Worm (Caenorhabditis elegans) whole organism, L4 larva: ENCODE measurements around the gene srlf-15.

Source experiments
- aly-2 ChIP-seq: sonication (generic microtip); optimal IDR thresholded peaks from 2 replicates; lab custom pipeline; 2018; ENCODE audit warnings: missing biosample characterization, missing genetic modification characterization
- egl-27 ChIP-seq: sonication (generic microtip); optimal IDR thresholded peaks from 3 replicates; lab custom pipeline; 2017; ENCODE audit warnings: missing biosample characterization, missing genetic modification reagents, missing genetic modification characterization
- gei-8 ChIP-seq: fragments of 200-800 bp; sonication (Bioruptor generic); optimal IDR thresholded peaks from 2 replicates; lab custom pipeline; 2018; ENCODE audit warnings: mild to moderate bottlenecking, missing genetic modification characterization, missing compliant biosample characterization
- lin-15B ChIP-seq: fragments of 150-350 bp; sonication (generic microtip); optimal IDR thresholded peaks from 3 replicates; lab custom pipeline; 2014; ENCODE audit warnings: missing biosample characterization, missing genetic modification characterization
- nhr-237 ChIP-seq: sonication (generic microtip); optimal IDR thresholded peaks from 2 replicates; lab custom pipeline; 2017; ENCODE audit warnings: missing biosample characterization, missing genetic modification characterization
- rbr-2 ChIP-seq: sonication (generic microtip); optimal IDR thresholded peaks from 2 replicates; lab custom pipeline; 2016; ENCODE audit warnings: missing genotype, missing genetic modification characterization, missing compliant biosample characterization

DNA sequence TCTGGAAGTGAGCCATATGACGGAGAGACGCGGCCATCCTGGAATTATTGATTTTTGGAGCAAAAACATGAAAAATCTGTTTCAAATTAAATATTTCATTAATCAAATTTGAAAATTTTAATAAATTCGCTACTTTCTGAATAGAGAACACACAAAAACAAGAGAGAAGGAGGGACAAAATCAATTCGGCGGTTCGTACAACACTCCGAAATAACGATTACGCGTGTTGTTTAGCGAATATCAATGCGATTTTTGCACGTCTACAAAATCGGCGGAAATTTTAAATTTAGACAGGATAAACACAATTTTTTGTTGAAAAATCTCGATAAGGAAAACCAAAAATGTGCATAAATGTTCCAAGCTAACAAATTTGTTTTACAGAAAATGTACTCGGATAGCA, 14.0 kb downstream of the srlf-15 start, which contains the start of the genes sdhd-1 and ilkp-1:
- TF ChIP-seq nhr-237 (tag; lab: Kevin White, UChicago) = no peak
- no peak for TF ChIP-seq gei-8 (GFP tag; lab: Kevin White, UChicago)
- no peak for TF ChIP-seq aly-2 (tag; lab: Kevin White, UChicago)
- no peak for TF ChIP-seq lin-15B (tag; lab: Kevin White, UChicago)
- TF ChIP-seq rbr-2 (tag; lab: Kevin White, UChicago) = no peak
- TF ChIP-seq egl-27 = no peak
